Fruit fly (Drosophila melanogaster) whole organism, prepupa: ENCODE data around the gene CG15739.

ENCODE experiments used
- Blimp-1 ChIP-seq: fragments of 200-800 bp; sonication (Bioruptor generic); optimal IDR thresholded peaks from 3 replicates; lab custom pipeline; 2017; ENCODE audit warnings: missing biosample characterization, missing genetic modification characterization, mild to moderate bottlenecking, moderate library complexity, missing genetic modification reagents
- CG10631 ChIP-seq: fragments of 200-800 bp; sonication (Bioruptor generic); optimal IDR thresholded peaks from 2 replicates; lab custom pipeline; 2016; ENCODE audit warnings: missing biosample characterization, missing genetic modification characterization
- CG11762 ChIP-seq: fragments of 200-800 bp; sonication (Bioruptor generic); optimal IDR thresholded peaks from 3 replicates; lab custom pipeline; 2016; ENCODE audit warnings: missing biosample characterization, missing genetic modification characterization; ENCODE audit not compliant: insufficient read depth
- CG15336 ChIP-seq: fragments of 200-800 bp; sonication (Bioruptor generic); IDR thresholded peaks from 2 replicates; pipeline ENCODE4 v1.3.6; 2022; ENCODE audit warnings: missing biosample characterization, missing genetic modification characterization
- CG1621 ChIP-seq: fragments of 200-800 bp; sonication (Bioruptor generic); optimal IDR thresholded peaks from 3 replicates; lab custom pipeline; 2018; ENCODE audit warnings: missing biosample characterization, mild to moderate bottlenecking, missing genetic modification characterization
- CG3032 ChIP-seq: fragments of 200-800 bp; optimal IDR thresholded peaks from 2 replicates; lab custom pipeline; 2019; ENCODE audit warnings: missing biosample characterization, mild to moderate bottlenecking, missing genetic modification characterization, moderate library complexity
- CG3919 ChIP-seq: fragments of 200-800 bp; sonication (Bioruptor generic); optimal IDR thresholded peaks from 3 replicates; lab custom pipeline; 2016; ENCODE audit warnings: missing biosample characterization, missing genetic modification characterization
- CG4318 ChIP-seq: fragments of 200-800 bp; sonication (Bioruptor generic); optimal IDR thresholded peaks from 3 replicates; lab custom pipeline; 2017; ENCODE audit warnings: missing biosample characterization, mild to moderate bottlenecking, missing genetic modification characterization
- CG6792 ChIP-seq: fragments of 200-800 bp; sonication (Bioruptor generic); optimal IDR thresholded peaks from 3 replicates; lab custom pipeline; 2016; ENCODE audit warnings: missing biosample characterization, missing genetic modification characterization
- CG6808 ChIP-seq: fragments of 200-800 bp; sonication (Bioruptor generic); optimal IDR thresholded peaks from 3 replicates; lab custom pipeline; 2017; ENCODE audit warnings: missing biosample characterization, missing genetic modification characterization, mild to moderate bottlenecking, moderate library complexity, missing genetic modification reagents
- CG6854 ChIP-seq: fragments of 200-800 bp; sonication (Bioruptor generic); optimal IDR thresholded peaks from 2 replicates; lab custom pipeline; 2017; ENCODE audit warnings: missing biosample characterization, mild to moderate bottlenecking, missing genetic modification characterization
- CG7368 ChIP-seq: fragments of 200-800 bp; sonication (Bioruptor generic); optimal IDR thresholded peaks from 3 replicates; lab custom pipeline; 2016; ENCODE audit warnings: missing biosample characterization, missing genetic modification characterization
- CG8319 ChIP-seq: fragments of 200-800 bp; sonication (Bioruptor generic); optimal IDR thresholded peaks from 3 replicates; lab custom pipeline; 2016; ENCODE audit warnings: missing biosample characterization, missing genetic modification characterization
- CG9139 ChIP-seq: fragments of 200-800 bp; sonication (Bioruptor generic); optimal IDR thresholded peaks from 3 replicates; lab custom pipeline; 2017; ENCODE audit warnings: missing biosample characterization, mild to moderate bottlenecking, missing genetic modification characterization
- Eip78C ChIP-seq: fragments of 200-800 bp; sonication (Bioruptor generic); peaks from one replicate; lab custom pipeline; 2016; ENCODE audit warnings: missing biosample characterization, missing genetic modification characterization
- Eip93F ChIP-seq: fragments of 200-800 bp; sonication (Bioruptor generic); optimal IDR thresholded peaks from 2 replicates; lab custom pipeline; 2016; ENCODE audit warnings: missing biosample characterization, mild to moderate bottlenecking, missing genetic modification characterization
- Ets21C ChIP-seq: fragments of 200-800 bp; sonication (Bioruptor generic); optimal IDR thresholded peaks from 3 replicates; lab custom pipeline; 2016; ENCODE audit warnings: missing biosample characterization, missing genetic modification characterization
- Gug ChIP-seq: fragments of 200-800 bp; sonication (Bioruptor generic); IDR thresholded peaks from 2 replicates; pipeline ENCODE4 v1.3.6; 2022; ENCODE audit warnings: missing biosample characterization, missing genetic modification characterization
- Hr39 ChIP-seq: fragments of 200-800 bp; sonication (Bioruptor generic); optimal IDR thresholded peaks from 2 replicates; lab custom pipeline; 2016; ENCODE audit warnings: missing biosample characterization, missing genetic modification characterization
- Lpt ChIP-seq: fragments of 200-800 bp; sonication (Bioruptor generic); optimal IDR thresholded peaks from 3 replicates; lab custom pipeline; 2016; ENCODE audit warnings: missing biosample characterization, missing genetic modification characterization
- Met ChIP-seq: fragments of 200-800 bp; sonication (Bioruptor generic); optimal IDR thresholded peaks from 3 replicates; lab custom pipeline; 2016; ENCODE audit warnings: missing biosample characterization, missing genetic modification characterization
- OdsH ChIP-seq: fragments of 200-800 bp; sonication (Bioruptor generic); optimal IDR thresholded peaks from 3 replicates; lab custom pipeline; 2016; ENCODE audit warnings: missing biosample characterization, missing genetic modification characterization
- Sox102F ChIP-seq: fragments of 200-800 bp; sonication (Bioruptor generic); optimal IDR thresholded peaks from 2 replicates; lab custom pipeline; 2016; ENCODE audit warnings: missing biosample characterization, mild to moderate bottlenecking, missing genetic modification characterization
- cyc ChIP-seq: fragments of 200-800 bp; sonication (Bioruptor generic); optimal IDR thresholded peaks from 3 replicates; lab custom pipeline; 2016; ENCODE audit warnings: missing biosample characterization, missing genetic modification characterization
- dsx ChIP-seq: fragments of 200-800 bp; optimal IDR thresholded peaks from 3 replicates; lab custom pipeline; 2019; ENCODE audit warnings: missing biosample characterization, mild to moderate bottlenecking, missing genetic modification characterization, moderate library complexity; ENCODE audit not compliant: poor library complexity, severe bottlenecking
- eg ChIP-seq: fragments of 200-800 bp; sonication (Bioruptor generic); IDR thresholded peaks from 3 replicates; pipeline ENCODE4 v1.3.6; 2022; ENCODE audit warnings: missing biosample characterization, missing genetic modification characterization
- esn ChIP-seq: fragments of 200-800 bp; sonication (Bioruptor generic); optimal IDR thresholded peaks from 2 replicates; lab custom pipeline; 2016; ENCODE audit warnings: missing biosample characterization, mild to moderate bottlenecking, missing genetic modification characterization, moderate library complexity
- fd85E ChIP-seq: fragments of 200-800 bp; sonication (Bioruptor generic); optimal IDR thresholded peaks from 3 replicates; lab custom pipeline; 2016; ENCODE audit warnings: missing biosample characterization, missing genetic modification characterization
- fkh ChIP-seq: fragments of 200-800 bp; sonication (Bioruptor generic); optimal IDR thresholded peaks from 3 replicates; lab custom pipeline; 2017; ENCODE audit warnings: missing biosample characterization, mild to moderate bottlenecking, missing genetic modification characterization, moderate library complexity
- net ChIP-seq: fragments of 200-800 bp; sonication (Bioruptor generic); optimal IDR thresholded peaks from 3 replicates; lab custom pipeline; 2016; ENCODE audit warnings: missing biosample characterization, missing genetic modification characterization
- spab ChIP-seq: fragments of 200-800 bp; sonication (Bioruptor generic); optimal IDR thresholded peaks from 2 replicates; lab custom pipeline; 2017; ENCODE audit warnings: missing biosample characterization, mild to moderate bottlenecking, missing genetic modification characterization, missing genetic modification reagents
- ss ChIP-seq, 2 experiments: fragments of 200-800 bp; sonication (Bioruptor generic); optimal IDR thresholded peaks; 2 replicates in 1 of 2; 3 replicates in 1 of 2; lab custom pipeline; 2017 to 2018; ENCODE audit warnings: mild to moderate bottlenecking in 2 of 2, missing biosample characterization in 2 of 2, missing genetic modification characterization in 2 of 2, moderate library complexity in 1 of 2
- vri ChIP-seq: fragments of 200-800 bp; sonication (Bioruptor generic); optimal IDR thresholded peaks from 3 replicates; lab custom pipeline; 2016; ENCODE audit warnings: missing biosample characterization, mild to moderate bottlenecking, missing genetic modification characterization

Gene CG15739

dm6 chrX:11857522-11858438, 15.3 kb upstream of the CG15739 start (continued):
- peak; percentile 95 for TF ChIP-seq dsx
- TF ChIP-seq esn (GFP tag; lab: Kevin White, UChicago), result peak; percentile 86
- TF ChIP-seq CG8319, result peak; percentile 78
- peak; percentile 93 for TF ChIP-seq CG3919 (GFP tag; lab: Kevin White, UChicago)
- peak; percentile 86 for TF ChIP-seq CG9139 (GFP tag; lab: Kevin White, UChicago)
- TF ChIP-seq CG1621 (tag; lab: Kevin White, UChicago), result peak; percentile 90
- TF ChIP-seq CG3032 (tag; lab: Kevin White, UChicago), result peak; percentile 95
- peak; percentile 92 for TF ChIP-seq CG7368
- peak; percentile 81 for TF ChIP-seq cyc (GFP tag; lab: Kevin White, UChicago)
- TF ChIP-seq CG6792, result peak; percentile 88
- TF ChIP-seq vri (GFP tag; lab: Kevin White, UChicago), result peak; percentile 80
- TF ChIP-seq CG11762 (GFP tag; lab: Kevin White, UChicago), result peak; percentile 88
- TF ChIP-seq eg (GFP tag; lab: Robert Waterston, UW), result peak; percentile 98
- TF ChIP-seq spab (GFP tag; lab: Kevin White, UChicago), result peak; percentile 85
- TF ChIP-seq CG4318 (GFP tag; lab: Kevin White, UChicago), result peak; percentile 94
- peak; percentile 61 for TF ChIP-seq Ets21C
- peak; percentile 95 for TF ChIP-seq Gug
- peak; percentile 0 for TF ChIP-seq Eip93F (GFP tag; lab: Kevin White, UChicago)
- peak; percentile 67 for TF ChIP-seq fd85E (GFP tag; lab: Kevin White, UChicago)
- peak; percentile 80 for TF ChIP-seq Sox102F (GFP tag; lab: Kevin White, UChicago)
- TF ChIP-seq Lpt, result peak; percentile 93
- peak; percentile 82 for TF ChIP-seq Met (GFP tag; lab: Kevin White, UChicago)
- TF ChIP-seq, all 60 proteins: peak for 59

DNA sequence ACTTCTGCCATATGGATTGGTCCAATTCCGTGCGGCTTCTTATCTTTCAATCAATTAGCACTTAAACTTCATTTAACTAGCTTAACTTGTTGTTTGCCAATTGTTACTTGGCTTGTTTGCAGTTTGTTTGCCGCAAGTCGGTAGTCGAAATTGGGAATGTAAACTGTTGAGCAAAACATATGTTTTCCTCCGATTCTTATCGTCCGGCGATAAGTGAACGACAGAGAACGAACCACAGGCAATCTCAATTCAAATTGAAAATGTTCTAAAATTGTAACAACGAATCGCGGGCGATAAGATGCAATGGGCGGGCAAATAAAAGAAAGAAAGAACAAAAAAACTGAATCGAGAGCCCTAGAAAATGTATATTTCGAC, 14.7 kb upstream of the CG15739 start:
- peak; percentile 28 for TF ChIP-seq fkh
- peak; percentile 56 for TF ChIP-seq Eip78C
- TF ChIP-seq Met (GFP tag; lab: Kevin White, UChicago), result no peak

DNA sequence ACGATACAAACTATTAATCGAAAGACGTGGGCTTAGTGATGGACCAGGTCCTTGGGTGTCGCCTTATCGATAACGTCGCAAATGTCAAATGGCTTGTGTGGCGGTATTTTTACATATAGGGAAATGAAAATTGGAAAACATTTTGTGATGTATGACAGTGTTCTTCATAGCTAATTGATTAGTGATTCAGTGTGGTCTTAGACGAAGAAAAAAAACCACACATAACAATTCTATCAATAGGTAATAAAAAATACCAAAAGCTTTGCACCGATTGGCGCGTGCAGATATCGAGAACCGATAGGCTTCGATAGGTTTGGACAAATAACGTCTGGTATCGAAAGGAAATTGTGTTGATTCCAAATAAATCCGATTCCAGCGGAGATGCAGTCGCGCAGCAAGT, 4.3 kb upstream of the CG15739 start, which contains the start of the genes Nrd1 and CG1847:
Gene Nrd1 (minus strand): TSS at position 28 of the 400 bp plus-strand sequence.
Gene CG1847 (plus strand): TSS at position 305 of the 400 bp plus-strand sequence.
- TF ChIP-seq OdsH (GFP tag; lab: Kevin White, UChicago) (no peak), CG7368 (no peak), spab (GFP tag; lab: Kevin White, UChicago) (no peak), CG6854 (GFP tag; lab: Kevin White, UChicago) (no peak), CG10631 (GFP tag; lab: Kevin White, UChicago) (no peak), fd85E (GFP tag; lab: Kevin White, UChicago) (no peak), CG3032 (tag; lab: Kevin White, UChicago) (no peak), CG6808 (GFP tag; lab: Kevin White, UChicago) (no peak), Hr39 (GFP tag; lab: Kevin White, UChicago) (no peak), net (no peak)

dm6 chrX:11872517-11872916, 602 bp upstream of the CG15739 start, which contains the start of gene BORCS5:
Gene BORCS5, minus strand, starts transcription at chrX:11872779.
- TF ChIP-seq CG3032 (tag; lab: Kevin White, UChicago) (no peak), Sox102F (GFP tag; lab: Kevin White, UChicago) (no peak), Lpt (no peak), Blimp-1 (GFP tag; lab: Kevin White, UChicago) (no peak), CG15336 (0 out of 2 replicates have a peak, but pooled peaks have one; percentile 7), ss (GFP tag; optimal IDR thresholded peaks at IDR 0.05; lab: Kevin White, UChicago) (no peak), dsx (peak; percentile 97)
- TF ChIP-seq, all 60 proteins: peak for 2
